Fruit fly (Drosophila melanogaster): ENCODE measurements around the gene CG31223.

dm6 chr3R:20838787-20839186, 7.9 kb downstream of the CG31223 start:
- no peak for TF ChIP-seq CG8478 (optimal IDR thresholded peaks at IDR 0.05)
- no peak for TF ChIP-seq CTCF (optimal IDR thresholded peaks at IDR 0.05)

Data from S2 (cell line).